Fruit fly (Drosophila melanogaster): ENCODE data around the gene CG15478.

The CG15478 gene

DNA sequence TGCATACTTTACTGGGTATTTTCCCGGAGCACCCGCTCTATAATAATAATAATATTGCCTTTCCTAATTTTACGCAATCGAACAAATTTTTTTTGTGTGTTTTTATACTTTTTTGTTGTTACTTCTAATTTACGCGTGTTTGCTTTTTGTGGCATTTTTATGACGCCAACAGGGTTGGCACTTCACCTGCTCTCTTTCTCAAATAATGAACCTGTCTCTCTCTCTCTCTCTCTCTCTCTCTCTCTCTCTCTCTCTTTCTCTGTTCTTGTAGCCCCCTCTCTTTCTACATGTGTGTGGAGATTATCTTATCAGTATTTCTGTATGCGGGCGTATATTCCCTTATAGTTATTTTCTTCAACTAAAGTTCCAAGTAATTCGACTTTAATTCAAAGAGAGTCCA lies 27.0 kb downstream of the CG15478 start (continued):
- TF ChIP-seq CG7357 (GFP tag; IDR thresholded peaks at IDR 0.05) (no peak), Ets97D (GFP tag; optimal IDR thresholded peaks at IDR 0.05) (no peak), zfh1 (GFP tag; IDR thresholded peaks at IDR 0.05) (no peak), CG15601 (tag; optimal IDR thresholded peaks at IDR 0.05) (peak; percentile 67), scrt (GFP tag; optimal IDR thresholded peaks at IDR 0.05) (no peak), Adf1 (GFP tag; IDR thresholded peaks at IDR 0.05) (peak; percentile 13; the same call in 1 of the 2 replicates), CG15269 (tag; optimal IDR thresholded peaks at IDR 0.05) (peak; percentile 27), Optix (GFP tag; IDR thresholded peaks at IDR 0.05) (no peak), nerfin-2 (GFP tag; IDR thresholded peaks at IDR 0.05; ENCODE audit: partially characterized antibody) (no peak), Ptx1 (GFP tag; IDR thresholded peaks at IDR 0.05) (no peak), BtbVII (GFP tag; optimal IDR thresholded peaks at IDR 0.05) (peak; percentile 84), Fer2 (tag; optimal IDR thresholded peaks at IDR 0.05) (peak; percentile 26), caup (GFP tag; optimal IDR thresholded peaks at IDR 0.05; ENCODE audit: severe bottlenecking) (peak; percentile 84), Hsf (GFP tag; optimal IDR thresholded peaks at IDR 0.05) (peak; percentile 3), CG8388 (GFP tag; optimal IDR thresholded peaks at IDR 0.05) (peak; percentile 22), Dip2 (GFP tag; IDR thresholded peaks at IDR 0.05) (no peak), Hey (tag; optimal IDR thresholded peaks at IDR 0.05) (no peak), CG10274 (GFP tag; optimal IDR thresholded peaks at IDR 0.05) (no peak), Taf1 (GFP tag; IDR thresholded peaks at IDR 0.05) (no peak), chinmo (GFP tag; IDR thresholded peaks at IDR 0.05; ENCODE audit: partially characterized antibody) (no peak), unpg (GFP tag; optimal IDR thresholded peaks at IDR 0.05) (no peak), CG2875 (GFP tag; optimal IDR thresholded peaks at IDR 0.05) (peak; percentile 55)

DNA sequence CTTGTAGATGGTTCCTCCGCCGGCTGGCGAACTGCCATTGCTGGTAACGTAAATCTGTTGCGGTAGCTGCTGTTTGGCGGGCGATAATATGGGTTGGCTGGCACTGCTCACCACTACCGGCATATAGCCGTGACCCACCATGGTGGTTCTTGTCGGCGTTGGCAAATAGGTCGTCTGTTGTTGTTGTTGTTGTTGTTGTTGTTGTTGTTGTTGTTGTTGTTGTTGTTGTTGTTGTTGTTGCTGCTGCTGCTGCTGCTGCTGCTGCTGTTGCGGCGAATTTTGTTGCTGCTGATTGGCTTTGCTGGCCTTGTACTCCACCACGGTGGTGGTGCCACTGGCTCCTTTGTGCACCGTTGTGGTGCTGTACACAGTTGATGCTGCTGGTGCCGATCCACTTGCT lies 28.9 kb downstream of the CG15478 start:
- TF ChIP-seq PHDP (tag; optimal IDR thresholded peaks at IDR 0.05) (no peak), sens (GFP tag) (peak; percentile 27), CG4360 (GFP tag; IDR thresholded peaks at IDR 0.05) (peak; percentile 59), wdn (GFP tag; IDR thresholded peaks at IDR 0.05) (no peak), CG6813 (GFP tag; optimal IDR thresholded peaks at IDR 0.05) (no peak), HmgD (GFP tag; optimal IDR thresholded peaks at IDR 0.05) (no peak), CG15011 (GFP tag; optimal IDR thresholded peaks at IDR 0.05) (no peak), CG4404 (GFP tag; IDR thresholded peaks at IDR 0.05) (no peak), Dfd (GFP tag; optimal IDR thresholded peaks at IDR 0.05) (peak in 1 of 2 experiments; percentile 42), sug (tag; optimal IDR thresholded peaks at IDR 0.05) (no peak)

DNA sequence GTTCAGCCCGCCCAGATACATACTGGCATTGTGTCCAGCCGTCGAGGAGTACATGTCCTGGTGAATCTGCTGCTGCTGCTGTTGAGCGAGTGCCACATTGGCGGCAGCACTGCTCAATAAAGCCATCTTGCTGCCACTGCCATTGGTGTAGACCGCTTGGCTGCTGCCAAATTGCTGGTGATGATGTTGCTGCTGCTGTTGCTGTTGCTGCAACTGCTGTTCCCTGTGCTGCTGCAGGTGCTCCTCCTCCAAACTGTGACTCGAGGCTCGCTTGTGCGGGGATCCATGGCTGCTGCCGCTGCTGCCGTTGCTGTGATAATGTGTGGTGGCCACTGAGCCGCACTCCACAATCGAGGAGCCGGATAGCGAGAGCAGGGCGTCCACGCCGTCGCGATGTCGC lies 31.7 kb downstream of the CG15478 start:
- TF ChIP-seq Side (GFP tag; optimal IDR thresholded peaks at IDR 0.05) (no peak), Tbp (GFP tag; optimal IDR thresholded peaks at IDR 0.05) (no peak), CG5180 (GFP tag; optimal IDR thresholded peaks at IDR 0.05) (no peak), bcd (GFP tag; optimal IDR thresholded peaks at IDR 0.05) (no peak), ATbp (GFP tag; optimal IDR thresholded peaks at IDR 0.05) (no peak), Hr78 (GFP tag; optimal IDR thresholded peaks at IDR 0.05) (no peak), YL-1 (GFP tag; optimal IDR thresholded peaks at IDR 0.05) (no peak), tx (GFP tag; optimal IDR thresholded peaks at IDR 0.05) (no peak), CG32532 (GFP tag; IDR thresholded peaks at IDR 0.05) (no peak), CG16815 (GFP tag; optimal IDR thresholded peaks at IDR 0.05) (no peak), Dip2 (GFP tag; IDR thresholded peaks at IDR 0.05) (no peak), CG12659 (GFP tag; optimal IDR thresholded peaks at IDR 0.05) (no peak)

Data from whole organism, embryonic.